Worm (Caenorhabditis elegans) whole organism, L4 larva: ENCODE data around the gene let-711.
A peak's percentile ranks its signal among the peaks of the same experiment; 100 is the strongest.

Source experiments
- ama-1 ChIP-seq: fragments of 150-350 bp; optimal IDR thresholded peaks from 2 replicates; lab custom pipeline; 2014; ENCODE audit warnings: inconsistent platforms, mixed read lengths
- hif-1 ChIP-seq, 2 experiments: sonication (generic microtip); optimal IDR thresholded peaks; 2 replicates each; lab custom pipeline; 2016 to 2017; ENCODE audit warnings: missing compliant biosample characterization in 2 of 2, missing genetic modification characterization in 2 of 2, missing genetic modification reagents in 2 of 2, missing genotype in 2 of 2, mild to moderate bottlenecking in 1 of 2
- lin-15B ChIP-seq: fragments of 150-350 bp; sonication (generic microtip); optimal IDR thresholded peaks from 3 replicates; lab custom pipeline; 2014; ENCODE audit warnings: missing biosample characterization, missing genetic modification characterization
- lin-38 ChIP-seq: fragments of 200-800 bp; sonication (Bioruptor generic); IDR thresholded peaks from 2 replicates; pipeline ENCODE4 v1.3.6; 2022; ENCODE audit warnings: missing genetic modification reagents, missing genetic modification characterization, missing compliant biosample characterization
- pqm-1 ChIP-seq: sonication (generic microtip); optimal IDR thresholded peaks from 2 replicates; lab custom pipeline; 2017; ENCODE audit warnings: missing biosample characterization, missing genetic modification characterization

ce11 chrIII:6931896-6932295, 14.6 kb upstream of the let-711 start, which contains the start of gene byn-1:
- TF ChIP-seq ama-1 (lab: Kevin White, UChicago) = peak; percentile 47
- no peak for TF ChIP-seq pqm-1 (tag; lab: Kevin White, UChicago)
- TF ChIP-seq lin-15B = no peak
- no peak for TF ChIP-seq hif-1 (tag; optimal IDR thresholded peaks at IDR 0.05; lab: Kevin White, UChicago)
- peak; percentile 58 for TF ChIP-seq lin-38
